Fruit fly (Drosophila melanogaster) whole organism, embryonic: ENCODE results near the gene DCTN1-p150.

Experiments used
- CG10147 ChIP-seq: fragments of 200-800 bp; sonication (Bioruptor generic); optimal IDR thresholded peaks from 2 replicates; lab custom pipeline; 2019; ENCODE audit warnings: missing biosample characterization, mild to moderate bottlenecking, missing genetic modification characterization, moderate library complexity
- CG14667 ChIP-seq: fragments of 200-800 bp; sonication (Bioruptor generic); IDR thresholded peaks from 2 replicates; pipeline ENCODE4 v1.3.6; 2022; ENCODE audit warnings: missing biosample characterization, missing genetic modification characterization
- CG2116 ChIP-seq: fragments of 200-800 bp; sonication (Bioruptor generic); optimal IDR thresholded peaks from 3 replicates; lab custom pipeline; 2018; ENCODE audit warnings: missing biosample characterization, mild to moderate bottlenecking, missing genetic modification characterization
- CG4730 ChIP-seq: fragments of 200-800 bp; sonication (Bioruptor generic); IDR thresholded peaks from 2 replicates; pipeline ENCODE4 v1.3.6; 2022; ENCODE audit warnings: missing biosample characterization, missing genetic modification characterization
- CG7271 ChIP-seq: fragments of 200-800 bp; sonication (Bioruptor generic); optimal IDR thresholded peaks from 2 replicates; lab custom pipeline; 2018; ENCODE audit warnings: missing biosample characterization, mild to moderate bottlenecking, missing genetic modification characterization, moderate library complexity
- CkIIα-i1 ChIP-seq: fragments of 200-800 bp; sonication (Bioruptor generic); IDR thresholded peaks from 2 replicates; pipeline ENCODE4 v1.3.6; 2022; ENCODE audit warnings: missing biosample characterization, missing genetic modification characterization
- Dfd ChIP-seq, 2 experiments: fragments of >200 bp; optimal IDR thresholded peaks; 2 replicates each; lab custom pipeline; 2017; ENCODE audit warnings: missing biosample characterization in 2 of 2, missing genetic modification characterization in 2 of 2
- dan ChIP-seq: fragments of 200-800 bp; sonication (Bioruptor generic); IDR thresholded peaks from 2 replicates; pipeline ENCODE4 v1.3.6; 2022; ENCODE audit warnings: missing biosample characterization, missing genetic modification characterization
- dm ChIP-seq: fragments of 200-800 bp; sonication (Bioruptor generic); optimal IDR thresholded peaks from 3 replicates; lab custom pipeline; 2016; ENCODE audit warnings: missing biosample characterization, missing genetic modification characterization
- pan ChIP-seq, 4 experiments: fragments of >200 bp in 3 of 4; fragments of 200-800 bp in 1 of 4; sonication (Bioruptor generic) in 1 of 4; optimal IDR thresholded peaks in 3 of 4; IDR thresholded peaks in 1 of 4; 2 replicates each; pipeline versions ENCODE4 v1.3.6 to Lab custom; 2017 to 2022; ENCODE audit warnings: missing biosample characterization in 2 of 4, missing genetic modification characterization in 2 of 4, mixed read lengths in 1 of 4
- sens ChIP-seq: fragments of 200-800 bp; sonication (Bioruptor generic); peaks from one replicate; lab custom pipeline; 2016; ENCODE audit warnings: missing biosample characterization, missing genetic modification characterization
- trem ChIP-seq: fragments of 200-800 bp; optimal IDR thresholded peaks from 3 replicates; lab custom pipeline; 2019; ENCODE audit warnings: missing biosample characterization, mild to moderate bottlenecking, missing genetic modification characterization, moderate library complexity

DNA sequence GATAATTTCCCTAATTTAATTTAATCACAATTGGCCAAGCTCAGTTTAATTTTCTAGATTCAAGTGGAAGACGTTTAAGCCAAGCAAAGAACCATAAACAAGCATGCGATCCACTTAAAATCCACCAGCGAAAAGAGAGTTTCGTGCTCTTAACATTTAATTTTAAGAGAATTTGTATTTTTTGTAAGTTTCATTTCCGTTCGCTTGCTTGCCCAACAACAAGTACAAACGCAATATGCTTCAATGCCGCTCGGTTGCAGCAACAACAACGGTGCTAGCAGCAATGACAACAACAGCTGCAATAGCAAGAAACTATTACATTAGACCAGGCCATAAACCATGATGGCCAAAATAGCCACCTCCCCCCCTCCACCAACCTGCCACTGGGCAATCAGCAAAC, 5.7 kb downstream of the DCTN1-p150 start:
- TF ChIP-seq pan (optimal IDR thresholded peaks at IDR 0.05; lab: Kevin White, UChicago): no peak
- TF ChIP-seq pan (GFP tag; optimal IDR thresholded peaks at IDR 0.05 in 1 of 2, IDR thresholded peaks at IDR 0.05 in 1 of 2): no peak
- no peak for TF ChIP-seq trem (tag; lab: Kevin White, UChicago)
- no peak for TF ChIP-seq dan
- TF ChIP-seq sens (GFP tag; lab: Kevin White, UChicago): peak; percentile 57
- no peak for TF ChIP-seq Dfd (GFP tag; optimal IDR thresholded peaks at IDR 0.05; lab: Kevin White, UChicago)
- no peak for TF ChIP-seq CkIIα-i1 (GFP tag; lab: Robert Waterston, UW)
- TF ChIP-seq CG7271 (tag; lab: Kevin White, UChicago): no peak
- no peak for TF ChIP-seq CG2116 (GFP tag; lab: Kevin White, UChicago)
- no peak for TF ChIP-seq CG10147 (GFP tag; lab: Kevin White, UChicago)
- TF ChIP-seq CG14667: no peak
- no peak for TF ChIP-seq dm
- no peak for TF ChIP-seq CG4730 (GFP tag; lab: Robert Waterston, UW)
